Worm (Caenorhabditis elegans) whole organism, mixed stage, embryonic: Measurements from ENCODE around the gene B0001.2.

ENCODE experiments used
- M03D4.4 ChIP-seq: sonication (generic microtip); optimal IDR thresholded peaks from 2 replicates; lab custom pipeline; 2017; ENCODE audit warnings: mild to moderate bottlenecking, missing genetic modification characterization, missing compliant biosample characterization
- bed-3 ChIP-seq: fragments of 200-800 bp; sonication (Bioruptor generic); optimal IDR thresholded peaks from 3 replicates; lab custom pipeline; 2018; ENCODE audit warnings: mild to moderate bottlenecking, missing genetic modification characterization, moderate library complexity, missing compliant biosample characterization
- blmp-1 ChIP-seq: fragments of 150-350 bp; optimal IDR thresholded peaks from 2 replicates; lab custom pipeline; 2014; ENCODE audit warnings: missing biosample characterization, missing genetic modification characterization
- ceh-39 ChIP-seq: fragments of 150-350 bp; optimal IDR thresholded peaks from 2 replicates; lab custom pipeline; 2014; ENCODE audit warnings: missing biosample characterization, missing genetic modification characterization
- ceh-83 ChIP-seq: fragments of 200-800 bp; sonication (Bioruptor generic); optimal IDR thresholded peaks from 2 replicates; lab custom pipeline; 2018; ENCODE audit warnings: mild to moderate bottlenecking, missing genetic modification characterization, missing compliant biosample characterization
- ces-1 ChIP-seq: fragments of 150-350 bp; optimal IDR thresholded peaks from 2 replicates; lab custom pipeline; 2014; ENCODE audit warnings: missing biosample characterization, missing genetic modification reagents, missing genetic modification characterization
- cnd-1 ChIP-seq: fragments of 200-800 bp; sonication (Bioruptor generic); optimal IDR thresholded peaks from 2 replicates; lab custom pipeline; 2018; ENCODE audit warnings: mild to moderate bottlenecking, missing genetic modification characterization, missing compliant biosample characterization
- drap-1 ChIP-seq: fragments of 200-800 bp; sonication (Bioruptor generic); optimal IDR thresholded peaks from 3 replicates; lab custom pipeline; 2018; ENCODE audit warnings: mild to moderate bottlenecking, missing genetic modification characterization, missing compliant biosample characterization
- elt-1 ChIP-seq: sonication (generic microtip); optimal IDR thresholded peaks from 2 replicates; lab custom pipeline; 2017; ENCODE audit warnings: missing genetic modification characterization, mild to moderate bottlenecking, missing compliant biosample characterization, antibody characterized with exemption, moderate library complexity, borderline replicate concordance; ENCODE audit not compliant: insufficient read depth
- flh-1 ChIP-seq: fragments of 200-800 bp; sonication (Bioruptor generic); optimal IDR thresholded peaks from 2 replicates; lab custom pipeline; 2018; ENCODE audit warnings: mild to moderate bottlenecking, missing genetic modification characterization, moderate library complexity, missing compliant biosample characterization
- ham-2 ChIP-seq: fragments of 200-800 bp; sonication (Bioruptor generic); optimal IDR thresholded peaks from 2 replicates; lab custom pipeline; 2018; ENCODE audit warnings: mild to moderate bottlenecking, missing genetic modification characterization, missing compliant biosample characterization
- hlh-1 ChIP-seq: fragments of 150-350 bp; optimal IDR thresholded peaks from 2 replicates; lab custom pipeline; 2014; ENCODE audit warnings: missing biosample characterization, missing genetic modification reagents, missing genetic modification characterization
- lin-13 ChIP-seq: fragments of 150-350 bp; optimal IDR thresholded peaks from 2 replicates; lab custom pipeline; 2014; ENCODE audit warnings: missing biosample characterization, missing genetic modification characterization
- lin-32 ChIP-seq: fragments of 200-800 bp; sonication (Bioruptor generic); optimal IDR thresholded peaks from 2 replicates; lab custom pipeline; 2018; ENCODE audit warnings: mild to moderate bottlenecking, missing genetic modification characterization, missing compliant biosample characterization
- lsy-2 ChIP-seq: fragments of 150-350 bp; optimal IDR thresholded peaks from 2 replicates; lab custom pipeline; 2014; ENCODE audit warnings: missing biosample characterization, missing genetic modification characterization
- mab-5 ChIP-seq: fragments of 150-350 bp; optimal IDR thresholded peaks from 2 replicates; lab custom pipeline; 2014; ENCODE audit warnings: missing biosample characterization, missing genetic modification characterization
- mep-1 ChIP-seq: fragments of 150-350 bp; optimal IDR thresholded peaks from 2 replicates; lab custom pipeline; 2017; ENCODE audit warnings: missing biosample characterization, missing genetic modification reagents, missing genetic modification characterization, inconsistent platforms
- mls-2 ChIP-seq: sonication (generic microtip); optimal IDR thresholded peaks from 2 replicates; lab custom pipeline; 2016; ENCODE audit warnings: mild to moderate bottlenecking, missing genetic modification characterization, moderate library complexity, missing compliant biosample characterization
- nhr-12 ChIP-seq: fragments of 150-350 bp; optimal IDR thresholded peaks from 2 replicates; lab custom pipeline; 2014; ENCODE audit warnings: missing biosample characterization, missing genetic modification characterization
- nhr-2 ChIP-seq: fragments of 150-350 bp; optimal IDR thresholded peaks from 2 replicates; lab custom pipeline; 2014; ENCODE audit warnings: missing biosample characterization, missing genetic modification characterization
- nhr-237 ChIP-seq: fragments of 150-350 bp; optimal IDR thresholded peaks from 2 replicates; lab custom pipeline; 2014; ENCODE audit warnings: missing biosample characterization, missing genetic modification characterization
- nhr-28 ChIP-seq: fragments of 150-350 bp; optimal IDR thresholded peaks from 2 replicates; lab custom pipeline; 2014; ENCODE audit warnings: missing biosample characterization, missing genetic modification characterization
- nhr-76 ChIP-seq: sonication (generic microtip); optimal IDR thresholded peaks from 2 replicates; lab custom pipeline; 2017; ENCODE audit warnings: missing biosample characterization, missing genetic modification characterization
- pha-4 ChIP-seq: fragments of 150-350 bp; optimal IDR thresholded peaks from 2 replicates; lab custom pipeline; 2018; ENCODE audit warnings: missing biosample characterization, missing genetic modification reagents, missing genetic modification characterization
- sem-2 ChIP-seq: fragments of 200-800 bp; sonication (Bioruptor generic); optimal IDR thresholded peaks from 2 replicates; lab custom pipeline; 2018; ENCODE audit warnings: mild to moderate bottlenecking, missing genetic modification characterization, missing compliant biosample characterization
- snpc-4 ChIP-seq: fragments of 150-350 bp; optimal IDR thresholded peaks from 2 replicates; lab custom pipeline; 2014; ENCODE audit warnings: missing biosample characterization, missing genetic modification characterization
- sptf-1 ChIP-seq: sonication (generic microtip); optimal IDR thresholded peaks from 2 replicates; lab custom pipeline; 2017; ENCODE audit warnings: mild to moderate bottlenecking, missing genetic modification characterization, moderate library complexity, missing compliant biosample characterization
- tbx-8 ChIP-seq: fragments of 200-800 bp; sonication (Bioruptor generic); optimal IDR thresholded peaks from 2 replicates; lab custom pipeline; 2018; ENCODE audit warnings: mild to moderate bottlenecking, missing genetic modification characterization, moderate library complexity, missing compliant biosample characterization
- unc-120 ChIP-seq: sonication (generic microtip); optimal IDR thresholded peaks from 2 replicates; lab custom pipeline; 2017; ENCODE audit warnings: missing genetic modification characterization, missing compliant biosample characterization; ENCODE audit not compliant: poor library complexity, severe bottlenecking
- unc-39 ChIP-seq: fragments of 150-350 bp; optimal IDR thresholded peaks from 2 replicates; lab custom pipeline; 2014; ENCODE audit warnings: missing biosample characterization, missing genetic modification characterization
- unc-62 ChIP-seq: fragments of 150-350 bp; optimal IDR thresholded peaks from 2 replicates; lab custom pipeline; 2014; ENCODE audit warnings: missing biosample characterization, missing genetic modification reagents, missing genetic modification characterization
- zip-8 ChIP-seq: fragments of 150-350 bp; optimal IDR thresholded peaks from 2 replicates; lab custom pipeline; 2014; ENCODE audit warnings: missing biosample characterization, missing genetic modification characterization
- ztf-11 ChIP-seq: fragments of 150-350 bp; optimal IDR thresholded peaks from 2 replicates; lab custom pipeline; 2014; ENCODE audit warnings: missing biosample characterization, missing genetic modification characterization

B0001.2 gene

ce11 chrIV:12150877-12151276 is at the start of gene B0001.2:
B0001.2 (minus strand) TSS chrIV:12150977.
- no peak for TF ChIP-seq unc-62 (GFP tag; lab: Kevin White, UChicago)

ce11 chrIV:12199538-12200158 is 48.9 kb upstream of the B0001.2 start:
- no peak for TF ChIP-seq bed-3
- no peak for TF ChIP-seq unc-62 (GFP tag; lab: Kevin White, UChicago)
- no peak for TF ChIP-seq sem-2 (GFP tag; lab: Kevin White, UChicago)
- TF ChIP-seq tbx-8 (GFP tag; lab: Kevin White, UChicago): no peak
- no peak for TF ChIP-seq drap-1 (GFP tag; lab: Kevin White, UChicago)
- no peak for TF ChIP-seq snpc-4 (tag; lab: Kevin White, UChicago)
- no peak for TF ChIP-seq nhr-2 (tag; lab: Kevin White, UChicago)
- no peak for TF ChIP-seq elt-1 (tag; lab: Kevin White, UChicago)
- no peak for TF ChIP-seq nhr-237 (tag; lab: Kevin White, UChicago)
- no peak for TF ChIP-seq nhr-12 (tag; lab: Kevin White, UChicago)
- no peak for TF ChIP-seq unc-39 (tag; lab: Kevin White, UChicago)
- no peak for TF ChIP-seq pha-4
- no peak for TF ChIP-seq mls-2 (tag; lab: Kevin White, UChicago)
- no peak for TF ChIP-seq ces-1
- no peak for TF ChIP-seq M03D4.4 (tag; lab: Kevin White, UChicago)

ce11 chrIV:12198816-12199215 is 48.0 kb upstream of the B0001.2 start:
- TF ChIP-seq bed-3 (no peak), unc-62 (GFP tag; lab: Kevin White, UChicago) (no peak), sptf-1 (no peak), drap-1 (GFP tag; lab: Kevin White, UChicago) (no peak), cnd-1 (no peak), nhr-2 (tag; lab: Kevin White, UChicago) (no peak), hlh-1 (tag; lab: Kevin White, UChicago) (no peak), ham-2 (no peak), mep-1 (tag; lab: Kevin White, UChicago) (no peak), mls-2 (tag; lab: Kevin White, UChicago) (no peak), ceh-83 (no peak), sem-2 (GFP tag; lab: Kevin White, UChicago) (no peak), M03D4.4 (tag; lab: Kevin White, UChicago) (no peak), mab-5 (tag; lab: Kevin White, UChicago) (no peak), ztf-11 (tag; lab: Kevin White, UChicago) (no peak), lin-13 (tag; lab: Kevin White, UChicago) (no peak), nhr-237 (tag; lab: Kevin White, UChicago) (no peak)

ce11 chrIV:12197679-12198078 is 46.9 kb upstream of the B0001.2 start:
- TF ChIP-seq hlh-1 (tag; lab: Kevin White, UChicago): no peak
- TF ChIP-seq zip-8 (tag; lab: Kevin White, UChicago): no peak
- TF ChIP-seq elt-1 (tag; lab: Kevin White, UChicago): no peak
- no peak for TF ChIP-seq drap-1 (GFP tag; lab: Kevin White, UChicago)
- TF ChIP-seq mab-5 (tag; lab: Kevin White, UChicago): no peak
- no peak for TF ChIP-seq nhr-76 (tag; lab: Kevin White, UChicago)
- TF ChIP-seq bed-3: no peak
- TF ChIP-seq, all 35 proteins: peak for 0

- TF ChIP-seq lin-13 (tag; lab: Kevin White, UChicago) (no peak), nhr-12 (tag; lab: Kevin White, UChicago) (no peak), nhr-237 (tag; lab: Kevin White, UChicago) (no peak), ham-2 (no peak), ztf-11 (tag; lab: Kevin White, UChicago) (no peak), unc-120 (tag; lab: Kevin White, UChicago) (no peak), bed-3 (no peak), ceh-39 (tag; lab: Kevin White, UChicago) (no peak), mep-1 (tag; lab: Kevin White, UChicago) (no peak), nhr-28 (tag; lab: Kevin White, UChicago) (no peak), elt-1 (tag; lab: Kevin White, UChicago) (no peak), M03D4.4 (tag; lab: Kevin White, UChicago) (no peak), blmp-1 (tag; lab: Kevin White, UChicago) (no peak), pha-4 (no peak), flh-1 (GFP tag; lab: Kevin White, UChicago) (no peak), lin-32 (GFP tag; lab: Kevin White, UChicago) (no peak), mls-2 (tag; lab: Kevin White, UChicago) (no peak), lsy-2 (tag; lab: Kevin White, UChicago) (no peak)
- TF ChIP-seq, all 35 proteins: peak for 0
These were observed 45.8 kb upstream of the B0001.2 start for ce11 chrIV:12196608-12197007.
